Worm (Caenorhabditis elegans) whole organism, early embryonic: ENCODE measurements around the gene gcy-12.

Source experiments
- B0310.2 ChIP-seq: sonication (generic microtip); optimal IDR thresholded peaks from 2 replicates; lab custom pipeline; 2016; ENCODE audit warnings: mild to moderate bottlenecking, missing genetic modification characterization, missing compliant biosample characterization
- F13C5.2 ChIP-seq: sonication (generic microtip); optimal IDR thresholded peaks from 2 replicates; lab custom pipeline; 2017; ENCODE audit warnings: mild to moderate bottlenecking, missing genetic modification characterization, inconsistent platforms, missing compliant biosample characterization
- aly-1 ChIP-seq: sonication (generic microtip); optimal IDR thresholded peaks from 2 replicates; lab custom pipeline; 2016; ENCODE audit warnings: missing genetic modification characterization, missing compliant biosample characterization
- ama-1 ChIP-seq: fragments of 150-350 bp; optimal IDR thresholded peaks from 2 replicates; lab custom pipeline; 2014
- ceh-13 ChIP-seq: fragments of 200-800 bp; sonication (Bioruptor generic); optimal IDR thresholded peaks from 2 replicates; lab custom pipeline; 2018; ENCODE audit warnings: mild to moderate bottlenecking, missing genetic modification characterization, missing compliant biosample characterization
- ceh-36 ChIP-seq: sonication (generic microtip); optimal IDR thresholded peaks from 2 replicates; lab custom pipeline; 2016; ENCODE audit warnings: missing genetic modification characterization, inconsistent platforms, missing compliant biosample characterization
- ets-7 ChIP-seq: sonication (generic microtip); optimal IDR thresholded peaks from 2 replicates; lab custom pipeline; 2016; ENCODE audit warnings: missing genotype, missing genetic modification characterization, missing compliant biosample characterization
- flt-1 ChIP-seq: fragments of 200-800 bp; sonication (Bioruptor generic); IDR thresholded peaks from 2 replicates; pipeline ENCODE4 v1.3.6; 2022; ENCODE audit warnings: missing genetic modification characterization, missing compliant biosample characterization
- hmbx-1 ChIP-seq: sonication (generic microtip); optimal IDR thresholded peaks from 2 replicates; lab custom pipeline; 2016; ENCODE audit warnings: mild to moderate bottlenecking, missing genetic modification characterization, missing compliant biosample characterization
- hmg-4 ChIP-seq: fragments of 200-800 bp; sonication (Bioruptor generic); optimal IDR thresholded peaks from 2 replicates; lab custom pipeline; 2018; ENCODE audit warnings: mild to moderate bottlenecking, missing genetic modification characterization, missing compliant biosample characterization
- hnd-1 ChIP-seq: sonication (generic microtip); optimal IDR thresholded peaks from 2 replicates; lab custom pipeline; 2016; ENCODE audit warnings: missing genetic modification characterization, missing compliant biosample characterization
- pes-1 ChIP-seq: fragments of 200-800 bp; sonication (Bioruptor generic); IDR thresholded peaks from 2 replicates; pipeline ENCODE4 v1.3.6; 2022; ENCODE audit warnings: missing genetic modification reagents, missing genetic modification characterization, missing compliant biosample characterization
- scrt-1 ChIP-seq: fragments of 200-800 bp; sonication (Bioruptor generic); IDR thresholded peaks from 2 replicates; pipeline ENCODE4 v1.3.6; 2022; ENCODE audit warnings: missing genetic modification characterization, missing compliant biosample characterization
- sea-1 ChIP-seq: fragments of 200-800 bp; sonication (Bioruptor generic); conservative IDR thresholded peaks from 2 replicates; pipeline ENCODE4 v1.3.6; 2022; ENCODE audit warnings: missing genetic modification characterization, missing compliant biosample characterization
- tbx-11 ChIP-seq: fragments of 200-800 bp; sonication (Bioruptor generic); IDR thresholded peaks from 2 replicates; pipeline ENCODE4 v1.3.6; 2022; ENCODE audit warnings: missing genetic modification characterization, missing compliant biosample characterization
- tbx-37 ChIP-seq: fragments of 200-800 bp; sonication (Bioruptor generic); conservative IDR thresholded peaks from 2 replicates; pipeline ENCODE4 v1.3.6; 2022; ENCODE audit warnings: missing genetic modification reagents, missing genetic modification characterization, missing compliant biosample characterization
- tra-4 ChIP-seq: sonication (generic microtip); optimal IDR thresholded peaks from 2 replicates; lab custom pipeline; 2017; ENCODE audit warnings: missing genetic modification characterization, missing compliant biosample characterization

The gcy-12 gene

ce11 chrII:5326891-5327290 is 15.0 kb downstream of the gcy-12 start:
- TF ChIP-seq ama-1 (lab: Kevin White, UChicago) (no peak), aly-1 (tag; lab: Kevin White, UChicago) (no peak), scrt-1 (no peak), tbx-37 (GFP tag; lab: Robert Waterston, UW) (no peak), hnd-1 (tag; lab: Kevin White, UChicago) (no peak), F13C5.2 (no peak), ets-7 (tag; lab: Kevin White, UChicago) (no peak), ceh-13 (GFP tag; lab: Kevin White, UChicago) (no peak), hmbx-1 (tag; lab: Kevin White, UChicago) (no peak), flt-1 (GFP tag; lab: Robert Waterston, UW) (no peak), pes-1 (no peak), sea-1 (GFP tag; lab: Robert Waterston, UW) (no peak), hmg-4 (GFP tag; lab: Kevin White, UChicago) (no peak), tra-4 (tag; lab: Kevin White, UChicago) (no peak)

ce11 chrII:5328912-5329311 is 17.1 kb downstream of the gcy-12 start:
- no peak for TF ChIP-seq scrt-1
- TF ChIP-seq ceh-13 (GFP tag; lab: Kevin White, UChicago), result no peak
- TF ChIP-seq ets-7 (tag; lab: Kevin White, UChicago), result no peak
- no peak for TF ChIP-seq sea-1 (GFP tag; lab: Robert Waterston, UW)
- TF ChIP-seq hmg-4 (GFP tag; lab: Kevin White, UChicago), result no peak

DNA sequence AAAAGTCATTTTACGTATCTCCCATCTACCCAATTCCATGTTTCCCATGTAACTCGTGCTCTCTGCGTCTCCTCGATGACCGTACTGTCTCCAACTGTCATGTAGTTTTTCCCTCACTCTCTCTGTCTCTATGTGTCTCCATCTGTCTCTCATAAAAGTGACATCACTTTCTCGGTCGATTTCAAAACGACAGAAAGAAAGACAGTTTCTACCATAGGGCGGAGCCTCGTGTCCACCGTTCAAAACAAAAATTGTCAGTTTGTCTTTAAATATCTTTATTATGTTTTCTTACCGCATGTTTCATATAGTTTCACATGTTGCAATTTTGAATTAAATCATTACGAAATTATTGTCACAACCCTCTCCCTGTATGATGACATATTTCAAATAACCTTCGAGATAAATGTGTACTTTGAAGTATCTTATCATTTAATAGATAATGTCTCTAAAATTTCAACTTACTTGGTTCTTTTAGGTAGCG is 18.4 kb downstream of the gcy-12 start:
- TF ChIP-seq F13C5.2 (peak; percentile 12), ceh-13 (GFP tag; lab: Kevin White, UChicago) (no peak)

DNA sequence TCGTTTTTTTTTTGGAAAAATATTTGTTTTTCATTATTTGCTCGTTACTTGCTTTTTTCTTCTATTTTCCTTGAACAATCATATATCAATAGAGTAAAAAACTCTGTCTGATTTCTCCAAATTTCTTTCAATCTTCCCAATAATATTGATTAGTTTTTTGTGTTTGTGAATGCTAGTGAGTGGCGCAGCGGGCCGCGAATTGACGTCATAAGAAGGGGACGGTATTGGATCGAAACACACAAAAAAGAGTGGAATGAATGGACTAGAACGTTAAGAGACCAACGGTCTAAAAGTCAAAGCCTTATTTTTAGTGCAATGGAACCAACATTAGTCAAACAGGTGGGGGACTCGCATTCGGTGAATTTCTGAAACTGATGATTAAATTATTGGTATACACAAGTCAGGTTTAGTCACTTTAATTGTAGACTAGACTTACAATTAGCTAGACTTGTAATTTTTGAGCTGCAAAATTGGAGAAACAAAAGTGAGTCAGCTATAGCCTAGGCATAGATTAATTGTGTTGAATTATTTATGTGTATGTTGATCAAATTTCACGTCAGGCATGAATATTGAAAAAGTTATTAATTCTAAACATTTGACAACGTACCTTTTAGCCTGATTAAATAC is 19.9 kb downstream of the gcy-12 start:
- TF ChIP-seq flt-1 (GFP tag; lab: Robert Waterston, UW) (no peak), ama-1 (lab: Kevin White, UChicago) (no peak), B0310.2 (no peak), sea-1 (GFP tag; lab: Robert Waterston, UW) (no peak), aly-1 (tag; lab: Kevin White, UChicago) (no peak), hnd-1 (tag; lab: Kevin White, UChicago) (no peak), F13C5.2 (no peak), tbx-37 (GFP tag; lab: Robert Waterston, UW) (no peak)

- TF ChIP-seq tra-4 (tag; lab: Kevin White, UChicago), result no peak
- TF ChIP-seq hnd-1 (tag; lab: Kevin White, UChicago), result no peak
- TF ChIP-seq tbx-37 (GFP tag; lab: Robert Waterston, UW), result no peak
- TF ChIP-seq ama-1 (lab: Kevin White, UChicago), result no peak
- no peak for TF ChIP-seq ets-7 (tag; lab: Kevin White, UChicago)
- no peak for TF ChIP-seq B0310.2
- TF ChIP-seq pes-1, result no peak
- TF ChIP-seq hmbx-1 (tag; lab: Kevin White, UChicago), result no peak
- no peak for TF ChIP-seq sea-1 (GFP tag; lab: Robert Waterston, UW)
- TF ChIP-seq ceh-36, result no peak
- TF ChIP-seq scrt-1, result no peak
- TF ChIP-seq tbx-11 (GFP tag; lab: Robert Waterston, UW), result no peak
- no peak for TF ChIP-seq aly-1 (tag; lab: Kevin White, UChicago)
- TF ChIP-seq ceh-13 (GFP tag; lab: Kevin White, UChicago), result no peak
- TF ChIP-seq F13C5.2, result no peak
- TF ChIP-seq flt-1 (GFP tag; lab: Robert Waterston, UW), result no peak
- TF ChIP-seq hmg-4 (GFP tag; lab: Kevin White, UChicago), result no peak
Measured at ce11 chrII:5332345-5333124, 20.7 kb downstream of the gcy-12 start.

ce11 chrII:5333729-5334255 is 21.9 kb downstream of the gcy-12 start:
- TF ChIP-seq scrt-1 (no peak), tbx-11 (GFP tag; lab: Robert Waterston, UW) (no peak), F13C5.2 (no peak), hmg-4 (GFP tag; lab: Kevin White, UChicago) (no peak), ceh-36 (no peak), hmbx-1 (tag; lab: Kevin White, UChicago) (no peak), aly-1 (tag; lab: Kevin White, UChicago) (no peak), tbx-37 (GFP tag; lab: Robert Waterston, UW) (no peak)

ce11 chrII:5334628-5335027 is 22.8 kb downstream of the gcy-12 start:
- TF ChIP-seq B0310.2, result no peak
- TF ChIP-seq aly-1 (tag; lab: Kevin White, UChicago), result no peak
- no peak for TF ChIP-seq hmbx-1 (tag; lab: Kevin White, UChicago)
- no peak for TF ChIP-seq pes-1
- no peak for TF ChIP-seq tbx-11 (GFP tag; lab: Robert Waterston, UW)
- TF ChIP-seq scrt-1, result no peak
- TF ChIP-seq tra-4 (tag; lab: Kevin White, UChicago), result no peak
- TF ChIP-seq ama-1 (lab: Kevin White, UChicago), result no peak
- no peak for TF ChIP-seq hnd-1 (tag; lab: Kevin White, UChicago)
- no peak for TF ChIP-seq tbx-37 (GFP tag; lab: Robert Waterston, UW)
- no peak for TF ChIP-seq ceh-13 (GFP tag; lab: Kevin White, UChicago)
- TF ChIP-seq ceh-36, result no peak
- TF ChIP-seq ets-7 (tag; lab: Kevin White, UChicago), result no peak
- no peak for TF ChIP-seq sea-1 (GFP tag; lab: Robert Waterston, UW)
